Fruit fly (Drosophila melanogaster) whole organism, embryonic: ENCODE data around the gene CG18063.

ENCODE experiments used
- Ada2b ChIP-seq: fragments of 200-800 bp; sonication (Bioruptor generic); IDR thresholded peaks from 2 replicates; pipeline ENCODE4 v1.3.6; 2022; ENCODE audit warnings: missing biosample characterization, missing genetic modification characterization
- Atf3 ChIP-seq: fragments of 200-800 bp; sonication (Bioruptor generic); optimal IDR thresholded peaks from 3 replicates; lab custom pipeline; 2016; ENCODE audit warnings: missing biosample characterization, missing genetic modification characterization
- Awh ChIP-seq: fragments of 200-800 bp; sonication (Bioruptor generic); IDR thresholded peaks from 2 replicates; pipeline ENCODE4, ENCODE4 v1.3.6; 2022; ENCODE audit warnings: missing biosample characterization, missing genetic modification characterization
- CG10366 ChIP-seq: fragments of 200-800 bp; sonication (Bioruptor generic); IDR thresholded peaks from 2 replicates; pipeline ENCODE4 v1.3.6; 2022; ENCODE audit warnings: missing biosample characterization, missing genetic modification characterization
- CG10462 ChIP-seq: fragments of 200-800 bp; sonication (Bioruptor generic); optimal IDR thresholded peaks from 2 replicates; lab custom pipeline; 2016; ENCODE audit warnings: missing biosample characterization, missing genetic modification characterization
- CG11723 ChIP-seq: fragments of 200-800 bp; sonication (Bioruptor generic); optimal IDR thresholded peaks from 2 replicates; lab custom pipeline; 2017; ENCODE audit warnings: missing biosample characterization, mild to moderate bottlenecking, missing genetic modification characterization
- CG14667 ChIP-seq: fragments of 200-800 bp; sonication (Bioruptor generic); IDR thresholded peaks from 2 replicates; pipeline ENCODE4 v1.3.6; 2022; ENCODE audit warnings: missing biosample characterization, missing genetic modification characterization
- CG1603 ChIP-seq: fragments of 200-800 bp; sonication (Bioruptor generic); optimal IDR thresholded peaks from 2 replicates; lab custom pipeline; 2019; ENCODE audit warnings: missing biosample characterization, mild to moderate bottlenecking, missing genetic modification characterization, moderate library complexity
- CG17328 ChIP-seq: fragments of 200-800 bp; sonication (Bioruptor generic); IDR thresholded peaks from 2 replicates; pipeline ENCODE4 v1.3.6; 2022; ENCODE audit warnings: missing biosample characterization, missing genetic modification characterization
- CG17829 ChIP-seq: fragments of 200-800 bp; optimal IDR thresholded peaks from 2 replicates; lab custom pipeline; 2019; ENCODE audit warnings: missing biosample characterization, mild to moderate bottlenecking, missing genetic modification characterization, moderate library complexity
- CG3726 ChIP-seq: fragments of 200-800 bp; sonication (Bioruptor generic); IDR thresholded peaks from 3 replicates; pipeline ENCODE4, ENCODE4 v1.3.6; 2022; ENCODE audit warnings: missing biosample characterization, missing genetic modification characterization
- CG4282 ChIP-seq: fragments of 200-800 bp; sonication (Bioruptor generic); optimal IDR thresholded peaks from 2 replicates; lab custom pipeline; 2016; ENCODE audit warnings: missing biosample characterization, missing genetic modification characterization
- CG4328 ChIP-seq: fragments of 200-800 bp; sonication (Bioruptor generic); optimal IDR thresholded peaks from 3 replicates; lab custom pipeline; 2017; ENCODE audit warnings: missing biosample characterization, missing genetic modification reagents, missing genetic modification characterization
- CG4424 ChIP-seq: fragments of 200-800 bp; sonication (Bioruptor generic); optimal IDR thresholded peaks from 3 replicates; lab custom pipeline; 2016; ENCODE audit warnings: missing biosample characterization, missing genetic modification characterization
- CG6654 ChIP-seq: fragments of 200-800 bp; sonication (Bioruptor generic); optimal IDR thresholded peaks from 2 replicates; lab custom pipeline; 2017; ENCODE audit warnings: missing biosample characterization, mild to moderate bottlenecking, missing genetic modification characterization
- CG9817 ChIP-seq: fragments of 200-800 bp; sonication (Bioruptor generic); optimal IDR thresholded peaks from 2 replicates; lab custom pipeline; 2018; ENCODE audit warnings: missing biosample characterization, mild to moderate bottlenecking, missing genetic modification characterization, moderate library complexity
- CG9932 ChIP-seq: fragments of 200-800 bp; sonication (Bioruptor generic); IDR thresholded peaks from 2 replicates; pipeline ENCODE4 v1.3.6; 2022; ENCODE audit warnings: missing biosample characterization, missing genetic modification characterization
- CHES-1-like ChIP-seq: fragments of 200-800 bp; sonication (Bioruptor generic); optimal IDR thresholded peaks from 2 replicates; lab custom pipeline; 2016; ENCODE audit warnings: missing biosample characterization, missing genetic modification characterization
- Dad ChIP-seq: fragments of 200-800 bp; sonication (Bioruptor generic); optimal IDR thresholded peaks from 3 replicates; lab custom pipeline; 2016; ENCODE audit warnings: missing biosample characterization, missing genetic modification characterization
- Dp ChIP-seq: fragments of 200-800 bp; sonication (Bioruptor generic); optimal IDR thresholded peaks from 2 replicates; lab custom pipeline; 2018; ENCODE audit warnings: missing biosample characterization, mild to moderate bottlenecking, missing genetic modification characterization, moderate library complexity
- Hsf ChIP-seq: fragments of 200-800 bp; sonication (Bioruptor generic); optimal IDR thresholded peaks from 3 replicates; lab custom pipeline; 2016; ENCODE audit warnings: missing biosample characterization, missing genetic modification characterization
- Lim3 ChIP-seq: fragments of 200-800 bp; sonication (Bioruptor generic); IDR thresholded peaks from 2 replicates; pipeline ENCODE4 v1.3.6; 2022; ENCODE audit warnings: missing biosample characterization, missing genetic modification characterization
- Mad ChIP-seq: fragments of 200-800 bp; sonication (Bioruptor generic); optimal IDR thresholded peaks from 2 replicates; lab custom pipeline; 2016; ENCODE audit warnings: missing biosample characterization, missing genetic modification characterization
- Optix ChIP-seq: fragments of 200-800 bp; sonication (Bioruptor generic); IDR thresholded peaks from 3 replicates; pipeline ENCODE4 v1.3.6; 2022; ENCODE audit warnings: missing biosample characterization, missing genetic modification characterization
- Taf1 ChIP-seq: fragments of 200-800 bp; sonication (Bioruptor generic); IDR thresholded peaks from 2 replicates; pipeline ENCODE4 v1.3.6; 2022; ENCODE audit warnings: missing biosample characterization, missing genetic modification characterization
- ac ChIP-seq: fragments of 200-800 bp; sonication (Bioruptor generic); optimal IDR thresholded peaks from 3 replicates; lab custom pipeline; 2017; ENCODE audit warnings: missing biosample characterization, mild to moderate bottlenecking, missing genetic modification characterization
- ash1 ChIP-seq: fragments of 200-800 bp; sonication (Bioruptor generic); optimal IDR thresholded peaks from 2 replicates; lab custom pipeline; 2018; ENCODE audit warnings: missing biosample characterization, mild to moderate bottlenecking, missing genetic modification characterization
- bcd ChIP-seq: fragments of 200-800 bp; sonication (Bioruptor generic); optimal IDR thresholded peaks from 2 replicates; lab custom pipeline; 2017; ENCODE audit warnings: missing biosample characterization, mild to moderate bottlenecking, missing genetic modification characterization
- bowl ChIP-seq: fragments of 200-800 bp; sonication (Bioruptor generic); IDR thresholded peaks from 2 replicates; pipeline ENCODE4 v1.3.6; 2022; ENCODE audit warnings: missing biosample characterization, missing genetic modification characterization
- cato ChIP-seq: fragments of 200-800 bp; sonication (Bioruptor generic); optimal IDR thresholded peaks from 2 replicates; lab custom pipeline; 2016; ENCODE audit warnings: missing biosample characterization, missing genetic modification characterization, borderline replicate concordance
- cg ChIP-seq: fragments of 200-800 bp; sonication (Bioruptor generic); optimal IDR thresholded peaks from 3 replicates; lab custom pipeline; 2019; ENCODE audit warnings: missing biosample characterization, mild to moderate bottlenecking, missing genetic modification characterization, moderate library complexity
- chif ChIP-seq, 2 experiments: fragments of 200-800 bp; sonication (Bioruptor generic); optimal IDR thresholded peaks; 3 replicates each; lab custom pipeline; 2016; ENCODE audit warnings: missing biosample characterization in 2 of 2, missing genetic modification characterization in 2 of 2
- chinmo ChIP-seq: fragments of 200-800 bp; sonication (Bioruptor generic); IDR thresholded peaks from 4 replicates; pipeline ENCODE4 v1.3.6; 2022; ENCODE audit warnings: missing biosample characterization, missing genetic modification characterization; ENCODE audit not compliant: partially characterized antibody
- crc ChIP-seq: fragments of 200-800 bp; sonication (Bioruptor generic); optimal IDR thresholded peaks from 2 replicates; lab custom pipeline; 2016; ENCODE audit warnings: missing biosample characterization, missing genetic modification characterization
- dimm ChIP-seq: fragments of 200-800 bp; sonication (Bioruptor generic); IDR thresholded peaks from 2 replicates; pipeline ENCODE4 v1.3.6; 2022; ENCODE audit warnings: missing biosample characterization, missing genetic modification characterization
- dmrt11E ChIP-seq: fragments of 200-800 bp; sonication (Bioruptor generic); optimal IDR thresholded peaks from 3 replicates; lab custom pipeline; 2018; ENCODE audit warnings: missing biosample characterization, mild to moderate bottlenecking, missing genetic modification characterization, moderate library complexity
- fd102C ChIP-seq: fragments of 200-800 bp; sonication (Bioruptor generic); optimal IDR thresholded peaks from 2 replicates; lab custom pipeline; 2018; ENCODE audit warnings: missing biosample characterization, mild to moderate bottlenecking, missing genetic modification characterization, moderate library complexity
- insv ChIP-seq, 2 experiments: fragments of 200-800 bp; sonication (Bioruptor generic); optimal IDR thresholded peaks; 3 replicates each; lab custom pipeline; 2016 to 2018; ENCODE audit warnings: missing biosample characterization in 2 of 2, missing genetic modification characterization in 2 of 2
- kay ChIP-seq: fragments of 200-800 bp; sonication (Bioruptor generic); optimal IDR thresholded peaks from 2 replicates; lab custom pipeline; 2016; ENCODE audit warnings: missing biosample characterization, missing genetic modification characterization
- lilli ChIP-seq: fragments of 200-800 bp; sonication (Bioruptor generic); optimal IDR thresholded peaks from 3 replicates; lab custom pipeline; 2016; ENCODE audit warnings: missing biosample characterization, missing genetic modification characterization
- mam ChIP-seq: fragments of 200-800 bp; sonication (Bioruptor generic); optimal IDR thresholded peaks from 3 replicates; lab custom pipeline; 2016; ENCODE audit warnings: missing biosample characterization, missing genetic modification characterization
- mld ChIP-seq: fragments of 200-800 bp; sonication (Bioruptor generic); IDR thresholded peaks from 3 replicates; pipeline ENCODE4 v1.3.6; 2022; ENCODE audit warnings: missing biosample characterization, missing genetic modification characterization; ENCODE audit not compliant: partially characterized antibody
- p53 ChIP-seq: fragments of 200-800 bp; sonication (Bioruptor generic); optimal IDR thresholded peaks from 2 replicates; lab custom pipeline; 2016; ENCODE audit warnings: missing biosample characterization, missing genetic modification characterization
- pan ChIP-seq, 4 experiments: fragments of >200 bp in 3 of 4; fragments of 200-800 bp in 1 of 4; sonication (Bioruptor generic) in 1 of 4; optimal IDR thresholded peaks in 3 of 4; IDR thresholded peaks in 1 of 4; 2 replicates each; pipeline versions ENCODE4 v1.3.6 to Lab custom; 2017 to 2022; ENCODE audit warnings: missing biosample characterization in 2 of 4, missing genetic modification characterization in 2 of 4, mixed read lengths in 1 of 4
- sim ChIP-seq: fragments of 200-800 bp; sonication (Bioruptor generic); IDR thresholded peaks from 2 replicates; pipeline ENCODE4 v1.3.6; 2022; ENCODE audit warnings: missing biosample characterization, missing genetic modification characterization
- sisA ChIP-seq: fragments of 200-800 bp; sonication (Bioruptor generic); IDR thresholded peaks from 2 replicates; pipeline ENCODE4 v1.3.6; 2022; ENCODE audit warnings: missing biosample characterization, missing genetic modification characterization
- tin ChIP-seq: fragments of 200-800 bp; sonication (Bioruptor generic); optimal IDR thresholded peaks from 3 replicates; lab custom pipeline; 2016; ENCODE audit warnings: missing biosample characterization, missing genetic modification characterization
- trh ChIP-seq: fragments of 200-800 bp; sonication (Bioruptor generic); optimal IDR thresholded peaks from 2 replicates; lab custom pipeline; 2016; ENCODE audit warnings: missing biosample characterization, missing genetic modification characterization
- usp ChIP-seq: fragments of >200 bp; optimal IDR thresholded peaks from 2 replicates; lab custom pipeline; 2017; ENCODE audit warnings: missing biosample characterization, missing genetic modification characterization
- yki ChIP-seq: fragments of >200 bp; optimal IDR thresholded peaks from 3 replicates; lab custom pipeline; 2018
- zen2 ChIP-seq: fragments of 200-800 bp; sonication (Bioruptor generic); IDR thresholded peaks from 3 replicates; pipeline ENCODE4 v1.3.6; 2022; ENCODE audit warnings: missing biosample characterization, missing genetic modification characterization; ENCODE audit not compliant: partially characterized antibody

CG18063 gene

DNA sequence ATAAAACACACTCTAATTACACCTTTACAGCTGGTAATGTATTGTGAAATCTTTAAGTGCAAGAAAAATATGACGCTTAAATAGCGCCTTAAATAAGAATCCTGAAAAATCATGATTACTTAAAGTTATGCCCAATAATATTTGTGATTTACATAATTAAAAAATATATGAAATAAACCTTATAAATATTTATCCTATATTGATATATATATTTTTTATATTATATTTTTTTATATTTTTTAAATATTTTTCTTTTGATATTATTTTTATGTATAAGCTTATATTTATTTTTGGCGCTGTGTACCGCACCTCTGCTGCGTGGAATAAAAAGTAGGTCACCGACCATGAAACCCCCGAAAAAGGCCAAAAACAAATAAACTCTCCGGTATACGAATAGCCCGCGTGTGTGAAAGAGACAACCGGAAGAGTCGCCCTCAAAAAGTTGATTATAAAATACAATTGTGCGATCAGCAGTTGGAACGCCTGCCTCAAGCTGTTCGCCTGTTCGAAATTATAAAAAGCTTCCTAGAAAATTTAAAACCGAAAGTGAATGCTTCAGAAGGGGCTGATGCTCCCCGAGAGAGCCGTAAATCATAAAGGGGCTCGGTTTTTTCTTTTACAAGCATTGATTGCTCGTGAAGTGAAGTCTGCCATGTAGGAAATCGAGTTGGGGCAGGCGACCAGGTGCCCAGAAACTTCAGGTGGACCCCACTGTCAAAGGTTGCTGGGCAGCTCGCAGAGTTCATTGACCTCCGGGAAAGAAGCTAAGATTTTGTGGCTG lies 49.0 kb upstream of the CG18063 start (continued):
- no peak for TF ChIP-seq ash1 (GFP tag; lab: Kevin White, UChicago)
- TF ChIP-seq CG11723 (GFP tag; lab: Kevin White, UChicago): no peak
- no peak for TF ChIP-seq bowl (GFP tag; lab: Robert Waterston, UW)
- peak; percentile 34 for TF ChIP-seq CG9817 (tag; lab: Kevin White, UChicago)
- TF ChIP-seq fd102C: no peak
- peak; percentile 37 for TF ChIP-seq CG6654 (GFP tag; lab: Kevin White, UChicago)
- no peak for TF ChIP-seq dimm (GFP tag; lab: Robert Waterston, UW)
- TF ChIP-seq Awh (GFP tag; lab: Robert Waterston, UW): no peak
- TF ChIP-seq cato: no peak
- TF ChIP-seq kay (GFP tag; lab: Kevin White, UChicago): no peak
- no peak for TF ChIP-seq ac (GFP tag; lab: Kevin White, UChicago)
- no peak for TF ChIP-seq CG1603
- peak; percentile 98 for TF ChIP-seq chinmo
- no peak for TF ChIP-seq Hsf (GFP tag; lab: Kevin White, UChicago)
- peak; percentile 22 for TF ChIP-seq cg (GFP tag; lab: Kevin White, UChicago)
- TF ChIP-seq lilli (GFP tag; lab: Kevin White, UChicago): no peak
- no peak for TF ChIP-seq CG9932
- TF ChIP-seq usp (GFP tag; lab: Kevin White, UChicago): no peak
- TF ChIP-seq CG14667 (GFP tag; lab: Robert Waterston, UW): no peak
- no peak for TF ChIP-seq zen2
- TF ChIP-seq bcd: peak; percentile 10
- no peak for TF ChIP-seq CHES-1-like
- no peak for TF ChIP-seq Taf1 (GFP tag; lab: Robert Waterston, UW)
- no peak for TF ChIP-seq Optix (GFP tag; lab: Robert Waterston, UW)
- peak; percentile 15 for TF ChIP-seq CG4424 (GFP tag; lab: Kevin White, UChicago)
- TF ChIP-seq CG10462 (GFP tag; lab: Kevin White, UChicago): no peak
- peak; percentile 4 for TF ChIP-seq CG4328 (GFP tag; lab: Kevin White, UChicago)
- TF ChIP-seq Dad (GFP tag; lab: Kevin White, UChicago): no peak
- peak; percentile 71 for TF ChIP-seq CG17829 (tag; lab: Kevin White, UChicago)
- no peak for TF ChIP-seq yki (lab: Kevin White, UChicago)
- TF ChIP-seq mld: no peak
- no peak; the same call in 1 of the 2 replicates for TF ChIP-seq CG10366 (GFP tag; lab: Robert Waterston, UW)
- no peak for TF ChIP-seq mam (GFP tag; lab: Kevin White, UChicago)
- TF ChIP-seq Dp (GFP tag; lab: Kevin White, UChicago): no peak
- no peak for TF ChIP-seq chif (GFP tag; optimal IDR thresholded peaks at IDR 0.05; lab: Kevin White, UChicago)
- TF ChIP-seq Mad (GFP tag; lab: Kevin White, UChicago): no peak
- TF ChIP-seq Atf3 (GFP tag; lab: Kevin White, UChicago): no peak
- no peak for TF ChIP-seq sim (GFP tag; lab: Robert Waterston, UW)
- no peak for TF ChIP-seq sisA (GFP tag; lab: Robert Waterston, UW)
- no peak for TF ChIP-seq Ada2b (GFP tag; lab: Robert Waterston, UW)
- TF ChIP-seq Lim3 (GFP tag; lab: Robert Waterston, UW): no peak
- TF ChIP-seq trh (GFP tag; lab: Kevin White, UChicago): no peak
- TF ChIP-seq tin (GFP tag; lab: Kevin White, UChicago): no peak
- TF ChIP-seq CG3726 (GFP tag; lab: Robert Waterston, UW): no peak
- no peak for TF ChIP-seq insv (GFP tag; optimal IDR thresholded peaks at IDR 0.05; lab: Kevin White, UChicago)
- TF ChIP-seq crc (GFP tag; lab: Kevin White, UChicago): no peak
- peak; percentile 56 for TF ChIP-seq dmrt11E
- TF ChIP-seq p53 (GFP tag; lab: Kevin White, UChicago): no peak
- TF ChIP-seq CG17328 (GFP tag; lab: Robert Waterston, UW): no peak; the same call in 1 of the 2 replicates
- no peak for TF ChIP-seq CG4282 (GFP tag; lab: Kevin White, UChicago)
- no peak for TF ChIP-seq pan (optimal IDR thresholded peaks at IDR 0.05; lab: Kevin White, UChicago)
- TF ChIP-seq pan (GFP tag; optimal IDR thresholded peaks at IDR 0.05 in 1 of 2, IDR thresholded peaks at IDR 0.05 in 1 of 2): peak in 1 of 2 experiments; percentile 62
